Worm (Caenorhabditis elegans) whole organism, midembryonic: ENCODE measurements around the gene rsp-7.

Experiments
- T22C8.4 ChIP-seq: fragments of 200-800 bp; sonication (Bioruptor generic); IDR thresholded peaks from 2 replicates; pipeline ENCODE4 v1.3.6; 2022; ENCODE audit warnings: missing genetic modification characterization, missing compliant biosample characterization
- cog-1 ChIP-seq: sonication (generic microtip); optimal IDR thresholded peaks from 2 replicates; lab custom pipeline; 2016; ENCODE audit warnings: missing genetic modification characterization, missing compliant biosample characterization
- flt-1 ChIP-seq: fragments of 200-800 bp; sonication (Bioruptor generic); IDR thresholded peaks from 2 replicates; pipeline ENCODE4 v1.3.6; 2022; ENCODE audit warnings: missing genetic modification characterization, missing compliant biosample characterization
- klf-2 ChIP-seq: fragments of 200-800 bp; sonication (Bioruptor generic); conservative IDR thresholded peaks from 2 replicates; pipeline ENCODE4 v1.3.6; 2022; ENCODE audit warnings: missing genetic modification reagents, missing genetic modification characterization, missing compliant biosample characterization
- med-1 ChIP-seq: sonication (generic microtip); optimal IDR thresholded peaks from 2 replicates; lab custom pipeline; 2017; ENCODE audit warnings: missing genetic modification characterization, mild to moderate bottlenecking, missing compliant biosample characterization, antibody characterized with exemption, missing genetic modification reagents; ENCODE audit not compliant: insufficient read depth
- ref-1 ChIP-seq: fragments of 200-800 bp; sonication (Bioruptor generic); conservative IDR thresholded peaks from 2 replicates; pipeline ENCODE4 v1.3.6; 2022; ENCODE audit warnings: missing genetic modification reagents, missing genetic modification characterization, missing compliant biosample characterization
- tab-1 ChIP-seq: fragments of 200-800 bp; sonication (Bioruptor generic); IDR thresholded peaks from 2 replicates; pipeline ENCODE4 v1.3.6; 2022; ENCODE audit warnings: missing genetic modification characterization, missing compliant biosample characterization
- ztf-23 ChIP-seq: fragments of 200-800 bp; sonication (Bioruptor generic); IDR thresholded peaks from 2 replicates; pipeline ENCODE4 v1.3.6; 2022; ENCODE audit warnings: missing genetic modification reagents, missing genetic modification characterization, missing compliant biosample characterization
- ztf-29 ChIP-seq: fragments of 200-800 bp; sonication (Bioruptor generic); IDR thresholded peaks from 2 replicates; pipeline ENCODE4 v1.3.6; 2022; ENCODE audit warnings: missing genetic modification reagents, missing genetic modification characterization, missing compliant biosample characterization

Gene rsp-7

ce11 chrII:10661448-10662064, 2.5 kb downstream of the rsp-7 start:
- TF ChIP-seq ref-1 (GFP tag; lab: Robert Waterston, UW), result no peak
- no peak for TF ChIP-seq tab-1 (GFP tag; lab: Robert Waterston, UW)
- TF ChIP-seq cog-1 (tag; lab: Kevin White, UChicago), result no peak
- no peak for TF ChIP-seq klf-2 (GFP tag; lab: Robert Waterston, UW)
- no peak for TF ChIP-seq T22C8.4 (GFP tag; lab: Robert Waterston, UW)
- no peak for TF ChIP-seq med-1 (GFP tag; lab: Kevin White, UChicago)
- no peak for TF ChIP-seq ztf-29 (GFP tag; lab: Robert Waterston, UW)
- no peak for TF ChIP-seq flt-1 (GFP tag; lab: Robert Waterston, UW)
- TF ChIP-seq ztf-23 (GFP tag; lab: Robert Waterston, UW), result no peak

- TF ChIP-seq flt-1 (GFP tag; lab: Robert Waterston, UW) (0 out of 2 replicates have a peak, but pooled peaks have one; percentile 35), cog-1 (tag; lab: Kevin White, UChicago) (no peak)
Observed at ce11 chrII:10662279-10662678, 3.3 kb downstream of the rsp-7 start.

ce11 chrII:10662698-10663097, 3.7 kb downstream of the rsp-7 start, which contains the start of gene D2089.8:
TSS of gene D2089.8 (minus strand) at chrII:10662781.
- TF ChIP-seq ztf-29 (GFP tag; lab: Robert Waterston, UW) (no peak), flt-1 (GFP tag; lab: Robert Waterston, UW) (no peak)

ce11 chrII:10665031-10665430, 6.0 kb downstream of the rsp-7 start, which contains the start of gene D2089.3:
TSS of gene D2089.3 (minus strand) at chrII:10665131.
- TF ChIP-seq med-1 (GFP tag; lab: Kevin White, UChicago), result no peak
- TF ChIP-seq cog-1 (tag; lab: Kevin White, UChicago), result no peak
- no peak for TF ChIP-seq klf-2 (GFP tag; lab: Robert Waterston, UW)
- no peak for TF ChIP-seq ztf-29 (GFP tag; lab: Robert Waterston, UW)
- no peak for TF ChIP-seq tab-1 (GFP tag; lab: Robert Waterston, UW)
- no peak for TF ChIP-seq T22C8.4 (GFP tag; lab: Robert Waterston, UW)
- TF ChIP-seq flt-1 (GFP tag; lab: Robert Waterston, UW), result no peak

- no peak for TF ChIP-seq ztf-29 (GFP tag; lab: Robert Waterston, UW)
- TF ChIP-seq flt-1 (GFP tag; lab: Robert Waterston, UW), result no peak
- no peak for TF ChIP-seq klf-2 (GFP tag; lab: Robert Waterston, UW)
- no peak for TF ChIP-seq ztf-23 (GFP tag; lab: Robert Waterston, UW)
- TF ChIP-seq med-1 (GFP tag; lab: Kevin White, UChicago), result no peak
- no peak for TF ChIP-seq T22C8.4 (GFP tag; lab: Robert Waterston, UW)
- TF ChIP-seq ref-1 (GFP tag; lab: Robert Waterston, UW), result no peak
- TF ChIP-seq cog-1 (tag; lab: Kevin White, UChicago), result no peak
Observed at ce11 chrII:10675302-10675701, 16.3 kb downstream of the rsp-7 start, which contains the start of gene ptb-1. TSS of gene ptb-1 (plus strand) at chrII:10675602.

- TF ChIP-seq cog-1 (tag; lab: Kevin White, UChicago) (no peak), ref-1 (GFP tag; lab: Robert Waterston, UW) (no peak), tab-1 (GFP tag; lab: Robert Waterston, UW) (no peak), ztf-29 (GFP tag; lab: Robert Waterston, UW) (no peak), flt-1 (GFP tag; lab: Robert Waterston, UW) (no peak), T22C8.4 (GFP tag; lab: Robert Waterston, UW) (no peak), ztf-23 (GFP tag; lab: Robert Waterston, UW) (no peak), klf-2 (GFP tag; lab: Robert Waterston, UW) (no peak), med-1 (GFP tag; lab: Kevin White, UChicago) (no peak)
Observed at ce11 chrII:10680130-10680529, 21.1 kb downstream of the rsp-7 start.

- TF ChIP-seq T22C8.4 (GFP tag; lab: Robert Waterston, UW) (no peak), cog-1 (tag; lab: Kevin White, UChicago) (no peak), ztf-29 (GFP tag; lab: Robert Waterston, UW) (no peak), ref-1 (GFP tag; lab: Robert Waterston, UW) (no peak), tab-1 (GFP tag; lab: Robert Waterston, UW) (no peak), klf-2 (GFP tag; lab: Robert Waterston, UW) (no peak)
Observed at ce11 chrII:10680614-10681013, 21.6 kb downstream of the rsp-7 start.

ce11 chrII:10684954-10685353, 25.9 kb downstream of the rsp-7 start:
- TF ChIP-seq ztf-29 (GFP tag; lab: Robert Waterston, UW) (no peak), flt-1 (GFP tag; lab: Robert Waterston, UW) (no peak), ztf-23 (GFP tag; lab: Robert Waterston, UW) (no peak), ref-1 (GFP tag; lab: Robert Waterston, UW) (no peak), med-1 (GFP tag; lab: Kevin White, UChicago) (no peak), tab-1 (GFP tag; lab: Robert Waterston, UW) (no peak), cog-1 (tag; lab: Kevin White, UChicago) (no peak), klf-2 (GFP tag; lab: Robert Waterston, UW) (no peak), T22C8.4 (GFP tag; lab: Robert Waterston, UW) (no peak)

ce11 chrII:10693655-10694054, 34.6 kb downstream of the rsp-7 start, which contains the start of gene gbh-1:
TSS of gene gbh-1 (minus strand) at chrII:10693803.
- TF ChIP-seq cog-1 (tag; lab: Kevin White, UChicago) (no peak), ztf-29 (GFP tag; lab: Robert Waterston, UW) (no peak), klf-2 (GFP tag; lab: Robert Waterston, UW) (no peak), ztf-23 (GFP tag; lab: Robert Waterston, UW) (no peak), med-1 (GFP tag; lab: Kevin White, UChicago) (no peak), tab-1 (GFP tag; lab: Robert Waterston, UW) (no peak), ref-1 (GFP tag; lab: Robert Waterston, UW) (no peak), T22C8.4 (GFP tag; lab: Robert Waterston, UW) (no peak), flt-1 (GFP tag; lab: Robert Waterston, UW) (no peak)
